Fruit fly (Drosophila melanogaster): Measurements from ENCODE around the gene CG9147.

CG9147 gene

dm6 chr2L:6047528-6048160 lies 18.2 kb upstream of the CG9147 start, which contains the start of gene IPIP (continued):
- TF ChIP-seq Sin3A (optimal IDR thresholded peaks at IDR 0.05) (peak; percentile 34), gfzf (GFP tag; optimal IDR thresholded peaks at IDR 0.05) (peak; percentile 29), Aef1 (GFP tag; IDR thresholded peaks at IDR 0.05) (peak; percentile 30; the same call in 1 of the 3 replicates), cad (GFP tag; optimal IDR thresholded peaks at IDR 0.05) (no peak), CG3281 (GFP tag; optimal IDR thresholded peaks at IDR 0.05) (peak; percentile 7), Jarid2 (GFP tag; optimal IDR thresholded peaks at IDR 0.05) (no peak), CG13123 (GFP tag; optimal IDR thresholded peaks at IDR 0.05) (no peak), CG34224 (GFP tag; IDR thresholded peaks at IDR 0.05; ENCODE audit: partially characterized antibody) (peak; percentile 75), jigr1 (GFP tag; IDR thresholded peaks at IDR 0.05) (no peak; the same call in 2 of the 3 replicates), tna (GFP tag; IDR thresholded peaks at IDR 0.05; ENCODE audit: partially characterized antibody) (peak; percentile 79), inv (GFP tag; IDR thresholded peaks at IDR 0.05; ENCODE audit: partially characterized antibody) (peak; percentile 83), lilli (GFP tag; optimal IDR thresholded peaks at IDR 0.05) (peak; percentile 34), nerfin-2 (GFP tag; IDR thresholded peaks at IDR 0.05; ENCODE audit: partially characterized antibody) (peak; percentile 63), ato (GFP tag; IDR thresholded peaks at IDR 0.05; ENCODE audit: partially characterized antibody) (peak; percentile 85), onecut (GFP tag; IDR thresholded peaks at IDR 0.05) (peak; percentile 69), ems (GFP tag; optimal IDR thresholded peaks at IDR 0.05) (no peak), CG4404 (GFP tag; IDR thresholded peaks at IDR 0.05) (no peak), NFAT (GFP tag; IDR thresholded peaks at IDR 0.05) (peak; percentile 82), Ada2b (GFP tag; IDR thresholded peaks at IDR 0.05) (no peak), Hey (tag; optimal IDR thresholded peaks at IDR 0.05) (no peak), NfI (GFP tag; optimal IDR thresholded peaks at IDR 0.05) (peak; percentile 51), YL-1 (GFP tag; optimal IDR thresholded peaks at IDR 0.05) (peak; percentile 88), bigmax (GFP tag; optimal IDR thresholded peaks at IDR 0.05) (peak; percentile 28), toy (GFP tag; IDR thresholded peaks at IDR 0.05) (no peak), Nf-YB (GFP tag; optimal IDR thresholded peaks at IDR 0.05) (no peak), tup (GFP tag; optimal IDR thresholded peaks at IDR 0.05) (no peak), Dref (GFP tag; IDR thresholded peaks at IDR 0.05) (peak; percentile 79), Kr (GFP tag; optimal IDR thresholded peaks at IDR 0.05) (no peak), CG11093 (GFP tag; IDR thresholded peaks at IDR 0.05) (no peak), klu (GFP tag; IDR thresholded peaks at IDR 0.05) (no peak), CG12744 (GFP tag; optimal IDR thresholded peaks at IDR 0.05) (no peak), sqz (GFP tag; optimal IDR thresholded peaks at IDR 0.05) (no peak), pan (optimal IDR thresholded peaks at IDR 0.05) (no peak), pan (GFP tag; optimal IDR thresholded peaks at IDR 0.05 in 1 of 2, IDR thresholded peaks at IDR 0.05 in 1 of 2) (peak in 1 of 2 experiments; percentile 43), mirr (GFP tag; optimal IDR thresholded peaks at IDR 0.05) (peak; percentile 58), CG9437 (GFP tag; optimal IDR thresholded peaks at IDR 0.05) (peak; percentile 6), Ets97D (GFP tag; optimal IDR thresholded peaks at IDR 0.05) (peak; percentile 27), hkb (optimal IDR thresholded peaks at IDR 0.05) (no peak), hkb (GFP tag; IDR thresholded peaks at IDR 0.05) (peak; percentile 34; the same call in 1 of the 2 replicates), Nf-YC (tag; optimal IDR thresholded peaks at IDR 0.05) (peak; percentile 27), bab2 (GFP tag; optimal IDR thresholded peaks at IDR 0.05) (no peak), CG2678 (tag; optimal IDR thresholded peaks at IDR 0.05) (peak; percentile 12), CG4730 (GFP tag; IDR thresholded peaks at IDR 0.05) (no peak), sr (GFP tag; IDR thresholded peaks at IDR 0.05) (0 out of 3 replicates have a peak, but pooled peaks have one; percentile 3), CG14050 (GFP tag; IDR thresholded peaks at IDR 0.05) (peak; percentile 17; the same call in 1 of the 3 replicates), ranshi (GFP tag; IDR thresholded peaks at IDR 0.05) (0 out of 2 replicates have a peak, but pooled peaks have one; percentile 27), CG34422 (GFP tag; IDR thresholded peaks at IDR 0.05) (peak; percentile 67; the same call in 1 of the 3 replicates), HLHmδ (GFP tag; optimal IDR thresholded peaks at IDR 0.05) (peak; percentile 3), caup (GFP tag; optimal IDR thresholded peaks at IDR 0.05; ENCODE audit: severe bottlenecking) (peak; percentile 53), Deaf1 (tag; optimal IDR thresholded peaks at IDR 0.05) (peak; percentile 68)

Measured in whole organism, embryonic.